Worm (Caenorhabditis elegans) whole organism, young adult: ENCODE measurements around the gene sti-1.

ENCODE experiments used
- B0019.2 ChIP-seq: fragments of 200-800 bp; sonication (Bioruptor generic); conservative IDR thresholded peaks from 2 replicates; pipeline ENCODE4 v1.3.6; 2022; ENCODE audit warnings: missing genetic modification reagents, missing genetic modification characterization, missing compliant biosample characterization
- B0336.3 ChIP-seq: fragments of 200-800 bp; sonication (Bioruptor generic); IDR thresholded peaks from 2 replicates; pipeline ENCODE4 v1.3.6; 2022; ENCODE audit warnings: missing genetic modification characterization, missing compliant biosample characterization
- C17E4.6 ChIP-seq: fragments of 200-800 bp; sonication (Bioruptor generic); IDR thresholded peaks from 2 replicates; pipeline ENCODE4 v1.3.6; 2022; ENCODE audit warnings: missing genetic modification reagents, missing genetic modification characterization, missing compliant biosample characterization
- D2030.7 ChIP-seq: fragments of 200-800 bp; sonication (Bioruptor generic); IDR thresholded peaks from 2 replicates; pipeline ENCODE4 v1.3.6; 2022; ENCODE audit warnings: missing genetic modification reagents, missing genetic modification characterization, missing compliant biosample characterization
- F57A8.1 ChIP-seq: fragments of 200-800 bp; sonication (Bioruptor generic); optimal IDR thresholded peaks from 2 replicates; lab custom pipeline; 2018; ENCODE audit warnings: mild to moderate bottlenecking, missing genetic modification characterization, moderate library complexity, missing compliant biosample characterization
- K12H6.12 ChIP-seq: fragments of 200-800 bp; sonication (Bioruptor generic); optimal IDR thresholded peaks from 2 replicates; lab custom pipeline; 2018; ENCODE audit warnings: mild to moderate bottlenecking, missing genetic modification characterization, missing compliant biosample characterization
- T07F8.4 ChIP-seq: sonication (generic microtip); optimal IDR thresholded peaks from 2 replicates; lab custom pipeline; 2016; ENCODE audit warnings: mild to moderate bottlenecking, missing genetic modification characterization, moderate library complexity, missing compliant biosample characterization
- T26A5.8 ChIP-seq: sonication (generic microtip); optimal IDR thresholded peaks from 2 replicates; lab custom pipeline; 2016; ENCODE audit warnings: missing genetic modification characterization, missing compliant biosample characterization
- Y53G8AR.9 ChIP-seq: fragments of 200-800 bp; sonication (Bioruptor generic); conservative IDR thresholded peaks from 2 replicates; pipeline ENCODE4 v1.3.6; 2022; ENCODE audit warnings: missing genetic modification reagents, missing genetic modification characterization, missing compliant biosample characterization
- Y95B8A.8 ChIP-seq: fragments of 200-800 bp; sonication (Bioruptor generic); IDR thresholded peaks from 2 replicates; pipeline ENCODE4 v1.3.6; 2022; ENCODE audit warnings: missing genetic modification reagents, missing genetic modification characterization, missing compliant biosample characterization
- ZK185.1 ChIP-seq: sonication (generic microtip); optimal IDR thresholded peaks from 2 replicates; lab custom pipeline; 2016; ENCODE audit warnings: mild to moderate bottlenecking, missing genetic modification characterization, missing compliant biosample characterization; ENCODE audit not compliant: poor library complexity, severe bottlenecking
- akir-1 ChIP-seq: fragments of 200-800 bp; sonication (Bioruptor generic); optimal IDR thresholded peaks from 2 replicates; lab custom pipeline; 2018; ENCODE audit warnings: mild to moderate bottlenecking, missing genetic modification characterization, moderate library complexity, missing compliant biosample characterization
- ama-1 ChIP-seq, 3 experiments: fragments of 150-350 bp in 1 of 3; sonication (generic microtip) in 2 of 3; optimal IDR thresholded peaks; 2 replicates each; lab custom pipeline; 2014 to 2018; ENCODE audit warnings: missing biosample characterization in 2 of 3, missing genetic modification characterization in 2 of 3, missing genetic modification reagents in 2 of 3
- bed-1 ChIP-seq: fragments of 200-800 bp; sonication (Bioruptor generic); IDR thresholded peaks from 2 replicates; pipeline ENCODE4 v1.3.6; 2022; ENCODE audit warnings: missing genetic modification reagents, missing genetic modification characterization, missing compliant biosample characterization
- bed-2 ChIP-seq: fragments of 200-800 bp; sonication (Bioruptor generic); IDR thresholded peaks from 2 replicates; pipeline ENCODE4 v1.3.6; 2022; ENCODE audit warnings: missing genetic modification reagents, missing genetic modification characterization, missing compliant biosample characterization
- cebp-2 ChIP-seq: fragments of 200-800 bp; sonication (Bioruptor generic); IDR thresholded peaks from 2 replicates; pipeline ENCODE4 v1.3.6; 2022; ENCODE audit warnings: missing genetic modification characterization, missing compliant biosample characterization
- ceh-27 ChIP-seq: fragments of 200-800 bp; sonication (Bioruptor generic); optimal IDR thresholded peaks from 2 replicates; lab custom pipeline; 2018; ENCODE audit warnings: mild to moderate bottlenecking, missing genetic modification characterization, moderate library complexity, missing compliant biosample characterization
- ceh-40 ChIP-seq: fragments of 200-800 bp; sonication (Bioruptor generic); IDR thresholded peaks from 2 replicates; pipeline ENCODE4 v1.3.6; 2022; ENCODE audit warnings: missing genetic modification characterization, missing compliant biosample characterization
- ceh-91 ChIP-seq: fragments of 200-800 bp; sonication (Bioruptor generic); IDR thresholded peaks from 2 replicates; pipeline ENCODE4 v1.3.6; 2022; ENCODE audit warnings: missing genetic modification reagents, missing genetic modification characterization, missing compliant biosample characterization
- die-1 ChIP-seq: sonication (generic microtip); optimal IDR thresholded peaks from 2 replicates; lab custom pipeline; 2016; ENCODE audit warnings: missing genotype, mild to moderate bottlenecking, missing genetic modification characterization, missing compliant biosample characterization
- dox-1 ChIP-seq: fragments of 200-800 bp; sonication (Bioruptor generic); IDR thresholded peaks from 2 replicates; pipeline ENCODE4 v1.3.6; 2022; ENCODE audit warnings: missing genetic modification reagents, missing genetic modification characterization, missing compliant biosample characterization
- efl-1 ChIP-seq: fragments of 150-350 bp; optimal IDR thresholded peaks from 2 replicates; lab custom pipeline; 2014; ENCODE audit warnings: missing biosample characterization, missing genetic modification reagents, missing genetic modification characterization
- ets-4 ChIP-seq: fragments of 200-800 bp; sonication (Bioruptor generic); optimal IDR thresholded peaks from 2 replicates; lab custom pipeline; 2018; ENCODE audit warnings: mild to moderate bottlenecking, missing genetic modification characterization, missing compliant biosample characterization
- him-1 ChIP-seq: sonication (generic microtip); optimal IDR thresholded peaks from 2 replicates; lab custom pipeline; 2016; ENCODE audit warnings: missing genotype, missing genetic modification reagents, missing genetic modification characterization, missing compliant biosample characterization
- hlh-12 ChIP-seq: sonication (generic microtip); optimal IDR thresholded peaks from 2 replicates; lab custom pipeline; 2016; ENCODE audit warnings: missing genetic modification characterization, missing compliant biosample characterization
- hmg-1.2 ChIP-seq: fragments of 200-800 bp; sonication (Bioruptor generic); IDR thresholded peaks from 2 replicates; pipeline ENCODE4 v1.3.6; 2022; ENCODE audit warnings: missing genetic modification reagents, missing genetic modification characterization, missing compliant biosample characterization
- lag-1 ChIP-seq: fragments of 200-800 bp; sonication (Bioruptor generic); IDR thresholded peaks from 2 replicates; pipeline ENCODE4 v1.3.6; 2022; ENCODE audit warnings: missing genetic modification reagents, missing genetic modification characterization, missing compliant biosample characterization
- lin-26 ChIP-seq: fragments of 200-800 bp; sonication (Bioruptor generic); IDR thresholded peaks from 2 replicates; pipeline ENCODE4 v1.3.6; 2022; ENCODE audit warnings: missing genetic modification reagents, missing genetic modification characterization, missing compliant biosample characterization
- lin-35 ChIP-seq, 3 experiments: fragments of 150-350 bp in 2 of 3; sonication (generic microtip) in 1 of 3; optimal IDR thresholded peaks; 2 replicates each; lab custom pipeline; 2014 to 2018; ENCODE audit warnings: missing biosample characterization in 3 of 3, missing genetic modification characterization in 3 of 3, missing genetic modification reagents in 3 of 3
- lin-54 ChIP-seq: fragments of 200-800 bp; sonication (Bioruptor generic); optimal IDR thresholded peaks from 2 replicates; lab custom pipeline; 2018; ENCODE audit warnings: mild to moderate bottlenecking, missing genetic modification characterization, missing compliant biosample characterization
- madf-10 ChIP-seq: sonication (generic microtip); optimal IDR thresholded peaks from 2 replicates; lab custom pipeline; 2016; ENCODE audit warnings: mild to moderate bottlenecking, missing genetic modification characterization, missing compliant biosample characterization
- madf-6 ChIP-seq: fragments of 200-800 bp; sonication (Bioruptor generic); IDR thresholded peaks from 2 replicates; pipeline ENCODE4 v1.3.6; 2022; ENCODE audit warnings: missing genetic modification reagents, missing genetic modification characterization, missing compliant biosample characterization
- mel-28 ChIP-seq: sonication (generic microtip); optimal IDR thresholded peaks from 2 replicates; lab custom pipeline; 2016; ENCODE audit warnings: borderline replicate concordance, mild to moderate bottlenecking, missing genetic modification characterization, missing compliant biosample characterization
- nfya-1 ChIP-seq: sonication (generic microtip); optimal IDR thresholded peaks from 2 replicates; lab custom pipeline; 2017; ENCODE audit warnings: antibody characterized with exemption, missing compliant biosample characterization, missing genetic modification characterization, borderline replicate concordance; ENCODE audit not compliant: insufficient read depth
- nfya-2 ChIP-seq: fragments of 200-800 bp; sonication (Bioruptor generic); IDR thresholded peaks from 2 replicates; pipeline ENCODE4 v1.3.6; 2022; ENCODE audit warnings: missing genetic modification reagents, missing genetic modification characterization, missing compliant biosample characterization
- nfyb-1 ChIP-seq: fragments of 200-800 bp; sonication (Bioruptor generic); IDR thresholded peaks from 2 replicates; pipeline ENCODE4 v1.3.6; 2022; ENCODE audit warnings: missing genetic modification reagents, missing genetic modification characterization, missing compliant biosample characterization
- nhr-80 ChIP-seq: sonication (generic microtip); optimal IDR thresholded peaks from 2 replicates; lab custom pipeline; 2016; ENCODE audit warnings: missing genetic modification characterization, missing compliant biosample characterization
- repo-1 ChIP-seq: sonication (generic microtip); optimal IDR thresholded peaks from 2 replicates; lab custom pipeline; 2017; ENCODE audit warnings: mild to moderate bottlenecking, missing genetic modification characterization, missing compliant biosample characterization
- rpc-1 ChIP-seq, 2 experiments: fragments of 150-350 bp in 1 of 2; sonication (generic microtip) in 1 of 2; optimal IDR thresholded peaks; 2 replicates each; lab custom pipeline; 2014 to 2018; ENCODE audit warnings: missing biosample characterization in 1 of 2, missing genetic modification characterization in 1 of 2, missing genetic modification reagents in 1 of 2, missing genotype in 1 of 2
- snpc-1.1 ChIP-seq: sonication (generic microtip); optimal IDR thresholded peaks from 2 replicates; lab custom pipeline; 2017; ENCODE audit warnings: missing genetic modification characterization, mild to moderate bottlenecking, missing compliant biosample characterization, antibody characterized with exemption, moderate library complexity, missing genotype, missing genetic modification reagents; ENCODE audit not compliant: insufficient read depth
- snpc-3.4 ChIP-seq: sonication (generic microtip); optimal IDR thresholded peaks from 2 replicates; lab custom pipeline; 2017; ENCODE audit warnings: missing genetic modification characterization, mild to moderate bottlenecking, missing compliant biosample characterization, antibody characterized with exemption, moderate library complexity, missing genotype, missing genetic modification reagents
- snpc-4 ChIP-seq, 5 experiments: fragments of 150-350 bp in 1 of 5; sonication (generic microtip) in 4 of 5; optimal IDR thresholded peaks; 2 replicates each; lab custom pipeline; 2014 to 2018; ENCODE audit warnings: missing genetic modification characterization in 5 of 5, missing biosample characterization in 3 of 5, antibody characterized with exemption in 2 of 5, mild to moderate bottlenecking in 2 of 5, missing compliant biosample characterization in 2 of 5, missing genotype in 2 of 5, moderate library complexity in 2 of 5, missing genetic modification reagents in 1 of 5
- unc-130 ChIP-seq: sonication (generic microtip); optimal IDR thresholded peaks from 2 replicates; lab custom pipeline; 2016; ENCODE audit warnings: missing genetic modification reagents, missing genetic modification characterization, missing compliant biosample characterization
- xnd-1 ChIP-seq: sonication (generic microtip); optimal IDR thresholded peaks from 2 replicates; lab custom pipeline; 2016; ENCODE audit warnings: missing genotype, missing genetic modification reagents, missing genetic modification characterization, missing compliant biosample characterization
- zfh-2 ChIP-seq: fragments of 200-800 bp; sonication (Bioruptor generic); conservative IDR thresholded peaks from 2 replicates; pipeline ENCODE4 v1.3.6; 2022; ENCODE audit warnings: missing genetic modification reagents, missing genetic modification characterization, missing compliant biosample characterization
- ztf-18 ChIP-seq: sonication (generic microtip); optimal IDR thresholded peaks from 2 replicates; lab custom pipeline; 2016; ENCODE audit warnings: missing genotype, mild to moderate bottlenecking, missing genetic modification characterization, missing compliant biosample characterization
- ztf-22 ChIP-seq: fragments of 200-800 bp; sonication (Bioruptor generic); optimal IDR thresholded peaks from 2 replicates; lab custom pipeline; 2018; ENCODE audit warnings: mild to moderate bottlenecking, missing genetic modification characterization, moderate library complexity, missing compliant biosample characterization

Gene sti-1

DNA sequence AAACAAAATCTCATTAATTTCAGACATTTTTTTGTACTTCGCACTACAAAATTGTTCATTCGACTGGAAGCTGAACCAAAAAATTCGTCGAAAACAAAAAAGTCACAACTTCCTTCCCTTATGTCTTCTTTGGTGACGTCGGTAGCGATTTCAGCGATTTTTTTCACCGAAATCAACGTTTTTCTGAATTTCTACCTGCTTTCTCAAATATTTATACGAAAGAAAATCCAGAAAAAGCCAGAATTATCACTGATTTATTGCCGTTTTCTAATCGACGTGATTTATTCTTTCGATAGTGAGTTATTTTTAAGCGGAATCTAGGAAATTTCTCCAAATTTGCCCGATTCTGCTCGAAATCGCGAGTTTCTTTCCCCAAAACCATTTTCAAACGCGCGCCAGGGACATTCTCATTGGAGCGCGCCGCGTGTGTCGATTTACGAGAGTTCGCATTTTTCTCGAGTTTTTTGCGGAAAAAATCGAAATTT, 1.6 kb downstream of the sti-1 start, which contains the start of gene srbc-58 (continued):
- TF ChIP-seq efl-1 (GFP tag; lab: Kevin White, UChicago) (peak; percentile 85), bed-1 (GFP tag; lab: Robert Waterston, UW) (no peak), die-1 (tag; lab: Kevin White, UChicago) (no peak), him-1 (tag; lab: Kevin White, UChicago) (peak; percentile 49), ets-4 (GFP tag; lab: Kevin White, UChicago) (no peak), D2030.7 (peak; percentile 45; the same call in 1 of the 2 replicates), hmg-1.2 (no peak), nfya-1 (tag; lab: Kevin White, UChicago) (no peak), ama-1 (optimal IDR thresholded peaks at IDR 0.05; lab: Kevin White, UChicago) (no peak), ama-1 (GFP tag; optimal IDR thresholded peaks at IDR 0.05; lab: Kevin White, UChicago) (peak in 1 of 2 experiments; percentile 52), T07F8.4 (tag; lab: Kevin White, UChicago) (no peak), ZK185.1 (tag; lab: Kevin White, UChicago) (no peak), snpc-4 (GFP tag; optimal IDR thresholded peaks at IDR 0.05; lab: Kevin White, UChicago) (no peak), snpc-4 (tag; optimal IDR thresholded peaks at IDR 0.05; lab: Kevin White, UChicago) (peak in 2 of 4 experiments; percentile 10 to 39), nhr-80 (tag; lab: Kevin White, UChicago) (no peak), lin-54 (GFP tag; lab: Kevin White, UChicago) (peak; percentile 77), ztf-18 (tag; lab: Kevin White, UChicago) (no peak), ceh-27 (GFP tag; lab: Kevin White, UChicago) (no peak), xnd-1 (tag; lab: Kevin White, UChicago) (no peak), snpc-1.1 (tag; lab: Kevin White, UChicago) (no peak), lin-35 (GFP tag; optimal IDR thresholded peaks at IDR 0.05; lab: Kevin White, UChicago) (peak in 2 of 3 experiments; percentile 8 to 35), T26A5.8 (tag; lab: Kevin White, UChicago) (peak; percentile 2), lin-26 (no peak), Y95B8A.8 (GFP tag; lab: Robert Waterston, UW) (no peak), zfh-2 (GFP tag; lab: Robert Waterston, UW) (no peak), bed-2 (GFP tag; lab: Robert Waterston, UW) (no peak), hlh-12 (tag; lab: Kevin White, UChicago) (no peak), C17E4.6 (GFP tag; lab: Robert Waterston, UW) (no peak), K12H6.12 (tag; lab: Kevin White, UChicago) (no peak), repo-1 (tag; lab: Kevin White, UChicago) (peak; percentile 24), cebp-2 (GFP tag; lab: Robert Waterston, UW) (no peak), rpc-1 (optimal IDR thresholded peaks at IDR 0.05; lab: Kevin White, UChicago) (no peak), rpc-1 (tag; optimal IDR thresholded peaks at IDR 0.05; lab: Kevin White, UChicago) (no peak), nfya-2 (GFP tag; lab: Robert Waterston, UW) (no peak), Y53G8AR.9 (GFP tag; lab: Robert Waterston, UW) (peak; percentile 69; the same call in 1 of the 2 replicates), unc-130 (GFP tag; lab: Kevin White, UChicago) (no peak), lag-1 (GFP tag; lab: Robert Waterston, UW) (no peak), ceh-91 (GFP tag; lab: Robert Waterston, UW) (no peak), mel-28 (tag; lab: Kevin White, UChicago) (no peak), snpc-3.4 (tag; lab: Kevin White, UChicago) (peak; percentile 49), B0336.3 (GFP tag; lab: Robert Waterston, UW) (peak; percentile 83), nfyb-1 (GFP tag; lab: Robert Waterston, UW) (no peak), madf-6 (GFP tag; lab: Robert Waterston, UW) (peak; percentile 27), akir-1 (GFP tag; lab: Kevin White, UChicago) (no peak), F57A8.1 (no peak), dox-1 (GFP tag; lab: Robert Waterston, UW) (0 out of 2 replicates have a peak, but pooled peaks have one; percentile 10), ztf-22 (GFP tag; lab: Kevin White, UChicago) (no peak), madf-10 (tag; lab: Kevin White, UChicago) (no peak), B0019.2 (no peak), ceh-40 (no peak)
